Worm (Caenorhabditis elegans) whole organism, mixed stage, embryonic: ENCODE data around the gene clec-222.

Experiments used
- lsy-2 ChIP-seq: fragments of 150-350 bp; optimal IDR thresholded peaks from 2 replicates; lab custom pipeline; 2014; ENCODE audit warnings: missing biosample characterization, missing genetic modification characterization
- pha-4 ChIP-seq: fragments of 150-350 bp; optimal IDR thresholded peaks from 2 replicates; lab custom pipeline; 2018; ENCODE audit warnings: missing biosample characterization, missing genetic modification reagents, missing genetic modification characterization
- snpc-4 ChIP-seq: fragments of 150-350 bp; optimal IDR thresholded peaks from 2 replicates; lab custom pipeline; 2014; ENCODE audit warnings: missing biosample characterization, missing genetic modification characterization

ce11 chrV:11266681-11267080 is 4.5 kb upstream of the clec-222 start, which contains the start of gene str-116:
- TF ChIP-seq lsy-2 (tag; lab: Kevin White, UChicago) = no peak
- no peak for TF ChIP-seq snpc-4 (tag; lab: Kevin White, UChicago)
- no peak for TF ChIP-seq pha-4 (tag; lab: Kevin White, UChicago)
